Fruit fly (Drosophila melanogaster): ENCODE measurements around the gene dpr5.

dm6 chr3R:11457286-11457685, 42.5 kb upstream of the dpr5 start:
- TF ChIP-seq dac (GFP tag; optimal IDR thresholded peaks at IDR 0.05) (no peak), Lpt (GFP tag; optimal IDR thresholded peaks at IDR 0.05) (no peak), OdsH (GFP tag; optimal IDR thresholded peaks at IDR 0.05) (no peak), Met (GFP tag; optimal IDR thresholded peaks at IDR 0.05) (no peak), Gug (GFP tag; IDR thresholded peaks at IDR 0.05) (no peak), eg (GFP tag; IDR thresholded peaks at IDR 0.05) (no peak), svp (GFP tag) (peak; percentile 94), CG3919 (GFP tag; optimal IDR thresholded peaks at IDR 0.05) (no peak), Eip75B (GFP tag; optimal IDR thresholded peaks at IDR 0.05) (no peak)
